Worm (Caenorhabditis elegans) whole organism, L2 larva: Measurements from ENCODE around the gene drap-1.

Experiments used
- R02D3.7 ChIP-seq: fragments of 150-350 bp; optimal IDR thresholded peaks from 2 replicates; lab custom pipeline; 2014; ENCODE audit warnings: missing biosample characterization, missing genetic modification characterization
- ZK546.5 ChIP-seq: sonication (generic microtip); optimal IDR thresholded peaks from 2 replicates; lab custom pipeline; 2017; ENCODE audit warnings: missing biosample characterization, missing genetic modification characterization
- aly-2 ChIP-seq: fragments of 150-350 bp; optimal IDR thresholded peaks from 2 replicates; lab custom pipeline; 2014; ENCODE audit warnings: missing biosample characterization, missing genetic modification characterization
- ama-1 ChIP-seq: fragments of 150-350 bp; optimal IDR thresholded peaks from 2 replicates; lab custom pipeline; 2018; ENCODE audit warnings: inconsistent platforms
- blmp-1 ChIP-seq: sonication (generic microtip); optimal IDR thresholded peaks from 2 replicates; lab custom pipeline; 2017; ENCODE audit warnings: missing genetic modification characterization, mild to moderate bottlenecking, missing compliant biosample characterization, antibody characterized with exemption, moderate library complexity; ENCODE audit not compliant: insufficient read depth
- ceh-16 ChIP-seq: fragments of 150-350 bp; optimal IDR thresholded peaks from 2 replicates; lab custom pipeline; 2014; ENCODE audit warnings: missing biosample characterization, missing genetic modification characterization
- ceh-82 ChIP-seq: fragments of 150-350 bp; optimal IDR thresholded peaks from 2 replicates; lab custom pipeline; 2014; ENCODE audit warnings: missing biosample characterization, missing genetic modification characterization
- crh-2 ChIP-seq: sonication (generic microtip); optimal IDR thresholded peaks from 2 replicates; lab custom pipeline; 2017; ENCODE audit warnings: missing biosample characterization, missing genetic modification characterization
- dmd-4 ChIP-seq: sonication (generic microtip); optimal IDR thresholded peaks from 2 replicates; lab custom pipeline; 2017; ENCODE audit warnings: missing biosample characterization, missing genetic modification characterization
- elt-1 ChIP-seq: fragments of 150-350 bp; optimal IDR thresholded peaks from 2 replicates; lab custom pipeline; 2014; ENCODE audit warnings: missing biosample characterization, missing genetic modification characterization
- elt-3 ChIP-seq: sonication (generic microtip); optimal IDR thresholded peaks from 2 replicates; lab custom pipeline; 2017; ENCODE audit warnings: missing biosample characterization, missing genetic modification characterization
- fos-1 ChIP-seq: fragments of 150-350 bp; optimal IDR thresholded peaks from 2 replicates; lab custom pipeline; 2014; ENCODE audit warnings: missing biosample characterization, missing genetic modification characterization
- gmeb-1 ChIP-seq: fragments of 150-350 bp; optimal IDR thresholded peaks from 2 replicates; lab custom pipeline; 2014; ENCODE audit warnings: missing biosample characterization, missing genetic modification characterization
- lin-11 ChIP-seq: fragments of 150-350 bp; sonication (generic microtip); optimal IDR thresholded peaks from 2 replicates; lab custom pipeline; 2014; ENCODE audit warnings: missing biosample characterization, missing genetic modification characterization, inconsistent platforms, mixed read lengths
- lin-13 ChIP-seq: fragments of 150-350 bp; optimal IDR thresholded peaks from 2 replicates; lab custom pipeline; 2014; ENCODE audit warnings: missing biosample characterization, missing genetic modification reagents, missing genetic modification characterization
- mab-5 ChIP-seq: fragments of 150-350 bp; optimal IDR thresholded peaks from 2 replicates; lab custom pipeline; 2014; ENCODE audit warnings: missing biosample characterization, missing genetic modification characterization
- mbf-1 ChIP-seq: sonication (generic microtip); optimal IDR thresholded peaks from 2 replicates; lab custom pipeline; 2017; ENCODE audit warnings: missing biosample characterization, missing genetic modification characterization
- nhr-11 ChIP-seq: fragments of 150-350 bp; optimal IDR thresholded peaks from 2 replicates; lab custom pipeline; 2014; ENCODE audit warnings: missing biosample characterization, missing genetic modification characterization
- nhr-129 ChIP-seq: fragments of 150-350 bp; optimal IDR thresholded peaks from 2 replicates; lab custom pipeline; 2014; ENCODE audit warnings: missing biosample characterization, missing genetic modification characterization
- nhr-21 ChIP-seq: fragments of 150-350 bp; optimal IDR thresholded peaks from 2 replicates; lab custom pipeline; 2014; ENCODE audit warnings: missing biosample characterization, missing genetic modification characterization
- nhr-23 ChIP-seq: fragments of 150-350 bp; optimal IDR thresholded peaks from 2 replicates; lab custom pipeline; 2014; ENCODE audit warnings: missing biosample characterization, missing genetic modification reagents, missing genetic modification characterization
- nhr-6 ChIP-seq: fragments of 150-350 bp; optimal IDR thresholded peaks from 2 replicates; lab custom pipeline; 2014; ENCODE audit warnings: missing biosample characterization, missing genetic modification characterization
- peb-1 ChIP-seq: fragments of 150-350 bp; optimal IDR thresholded peaks from 2 replicates; lab custom pipeline; 2014; ENCODE audit warnings: missing biosample characterization, missing genetic modification characterization
- sem-4 ChIP-seq: fragments of 150-350 bp; optimal IDR thresholded peaks from 2 replicates; lab custom pipeline; 2014; ENCODE audit warnings: missing biosample characterization, missing genetic modification reagents, missing genetic modification characterization
- skn-1 ChIP-seq: sonication (generic microtip); optimal IDR thresholded peaks from 2 replicates; lab custom pipeline; 2017; ENCODE audit warnings: missing biosample characterization, missing genetic modification characterization
- sma-3 ChIP-seq: sonication (generic microtip); optimal IDR thresholded peaks from 2 replicates; lab custom pipeline; 2016; ENCODE audit warnings: missing genetic modification reagents, missing genetic modification characterization, missing compliant biosample characterization
- sma-9 ChIP-seq, 2 experiments: fragments of 150-350 bp in 1 of 2; sonication (generic microtip) in 1 of 2; optimal IDR thresholded peaks; 2 replicates each; lab custom pipeline; 2014 to 2016; ENCODE audit warnings: missing genetic modification characterization in 2 of 2, mild to moderate bottlenecking in 1 of 2, missing biosample characterization in 1 of 2, missing compliant biosample characterization in 1 of 2, missing genetic modification reagents in 1 of 2, moderate library complexity in 1 of 2
- snpc-4 ChIP-seq: fragments of 150-350 bp; optimal IDR thresholded peaks from 2 replicates; lab custom pipeline; 2014; ENCODE audit warnings: missing biosample characterization, missing genetic modification characterization
- unc-39 ChIP-seq: fragments of 150-350 bp; optimal IDR thresholded peaks from 2 replicates; lab custom pipeline; 2014; ENCODE audit warnings: missing biosample characterization, missing genetic modification characterization
- unc-55 ChIP-seq: fragments of 150-350 bp; sonication (generic microtip); optimal IDR thresholded peaks from 3 replicates; lab custom pipeline; 2014; ENCODE audit warnings: missing biosample characterization, missing genetic modification reagents, missing genetic modification characterization
- unc-62 ChIP-seq: fragments of 150-350 bp; optimal IDR thresholded peaks from 2 replicates; lab custom pipeline; 2014; ENCODE audit warnings: missing biosample characterization, missing genetic modification reagents, missing genetic modification characterization
- zag-1 ChIP-seq: fragments of 150-350 bp; optimal IDR thresholded peaks from 2 replicates; lab custom pipeline; 2014; ENCODE audit warnings: missing biosample characterization, missing genetic modification characterization
- ztf-1 ChIP-seq: fragments of 200-800 bp; sonication (Bioruptor generic); conservative IDR thresholded peaks from 2 replicates; pipeline ENCODE4 v1.3.6; 2022; ENCODE audit warnings: missing genetic modification characterization, missing compliant biosample characterization
- ztf-11 ChIP-seq: sonication (generic microtip); optimal IDR thresholded peaks from 2 replicates; lab custom pipeline; 2017; ENCODE audit warnings: missing biosample characterization, missing genetic modification characterization
- ztf-4 ChIP-seq: fragments of 150-350 bp; optimal IDR thresholded peaks from 2 replicates; lab custom pipeline; 2014; ENCODE audit warnings: missing biosample characterization, missing genetic modification characterization

Gene drap-1

ce11 chrV:9740858-9741257, 11.0 kb downstream of the drap-1 start, which contains the start of gene sta-2 (continued):
- TF ChIP-seq nhr-11, result no peak
- TF ChIP-seq crh-2 (tag; lab: Kevin White, UChicago), result peak; percentile 22
- no peak for TF ChIP-seq lin-11 (tag; lab: Kevin White, UChicago)
- TF ChIP-seq ZK546.5 (tag; lab: Kevin White, UChicago), result no peak
- no peak for TF ChIP-seq elt-1 (tag; lab: Kevin White, UChicago)
- TF ChIP-seq R02D3.7, result no peak
- peak; percentile 72 for TF ChIP-seq sma-3 (GFP tag; lab: Kevin White, UChicago)
- no peak for TF ChIP-seq peb-1 (tag; lab: Kevin White, UChicago)
- TF ChIP-seq ztf-4, result peak; percentile 36

DNA sequence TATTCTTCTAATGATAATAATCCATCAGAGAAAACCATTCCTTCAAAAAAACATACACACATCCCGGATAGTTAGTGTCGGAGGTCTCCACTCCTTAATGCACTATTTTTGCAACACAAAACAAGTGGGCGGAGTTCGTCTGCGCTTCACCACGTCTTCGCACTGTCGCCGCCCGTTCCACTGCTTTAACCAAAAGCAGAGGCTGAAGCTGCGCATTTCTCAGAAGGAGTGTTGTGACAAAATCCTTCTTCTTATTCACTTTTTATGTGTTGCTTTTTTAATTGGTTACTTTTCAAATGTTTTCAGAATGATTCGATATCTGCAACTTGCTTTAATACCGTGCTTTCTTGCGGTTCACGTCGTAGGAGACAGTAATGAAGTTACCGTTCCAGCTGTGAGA, 15.0 kb downstream of the drap-1 start, which contains the start of gene F58E6.13:
Gene F58E6.13 (plus strand): TSS at position 301 of the 400 bp plus-strand sequence.
- TF ChIP-seq nhr-23 (tag; lab: Kevin White, UChicago) (no peak), unc-39 (tag; lab: Kevin White, UChicago) (no peak), mbf-1 (tag; lab: Kevin White, UChicago) (no peak)

ce11 chrV:9750308-9750707, 20.4 kb downstream of the drap-1 start, which contains the start of gene F58E6.4:
TSS of gene F58E6.4 (minus strand) at chrV:9750408.
- no peak for TF ChIP-seq lin-11 (tag; lab: Kevin White, UChicago)
- TF ChIP-seq sma-9 (GFP tag; optimal IDR thresholded peaks at IDR 0.05; lab: Kevin White, UChicago), result no peak
- no peak for TF ChIP-seq sma-9 (tag; optimal IDR thresholded peaks at IDR 0.05; lab: Kevin White, UChicago)
- no peak for TF ChIP-seq blmp-1 (tag; lab: Kevin White, UChicago)
- no peak for TF ChIP-seq ceh-82 (tag; lab: Kevin White, UChicago)
- TF ChIP-seq unc-55 (GFP tag; lab: Kevin White, UChicago), result no peak
- TF ChIP-seq ZK546.5 (tag; lab: Kevin White, UChicago), result no peak
- TF ChIP-seq unc-39 (tag; lab: Kevin White, UChicago), result no peak
- no peak for TF ChIP-seq snpc-4 (tag; lab: Kevin White, UChicago)
- no peak for TF ChIP-seq lin-13 (GFP tag; lab: Kevin White, UChicago)
- TF ChIP-seq zag-1 (tag; lab: Kevin White, UChicago), result no peak
- TF ChIP-seq nhr-11, result no peak
- TF ChIP-seq ztf-1 (GFP tag; lab: Robert Waterston, UW), result no peak
- TF ChIP-seq nhr-6, result no peak
- no peak for TF ChIP-seq gmeb-1 (tag; lab: Kevin White, UChicago)
- no peak for TF ChIP-seq ama-1
- TF ChIP-seq ztf-11 (tag; lab: Kevin White, UChicago), result no peak
- TF ChIP-seq mab-5 (tag; lab: Kevin White, UChicago), result no peak
- TF ChIP-seq fos-1, result no peak
- no peak for TF ChIP-seq R02D3.7
- no peak for TF ChIP-seq elt-3

DNA sequence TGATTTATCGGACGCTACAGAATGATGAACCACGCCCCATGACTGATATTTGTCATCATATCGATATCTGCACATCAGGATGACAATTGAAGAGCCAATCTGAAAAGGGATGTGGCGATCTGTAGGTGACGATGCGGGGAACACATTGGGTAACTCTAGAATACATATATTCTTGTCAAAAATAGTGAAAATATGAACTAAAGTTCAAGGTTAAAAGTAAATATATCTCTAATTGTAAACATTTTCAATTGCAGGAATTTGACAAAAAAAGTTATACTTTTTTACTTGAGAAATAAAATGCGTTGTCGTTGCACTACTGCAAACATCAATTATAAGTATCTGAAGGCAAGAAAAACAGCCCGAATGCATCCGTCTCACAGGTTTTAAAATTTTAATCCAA, 23.0 kb downstream of the drap-1 start, which contains the start of gene F58E6.6:
Gene F58E6.6 (minus strand): TSS at position 101 of the 400 bp plus-strand sequence.
- TF ChIP-seq zag-1 (tag; lab: Kevin White, UChicago) (no peak), nhr-6 (no peak), nhr-21 (tag; lab: Kevin White, UChicago) (no peak), unc-62 (GFP tag; lab: Kevin White, UChicago) (no peak), R02D3.7 (no peak), ztf-4 (no peak), nhr-129 (no peak), crh-2 (tag; lab: Kevin White, UChicago) (no peak), aly-2 (no peak)
- TF ChIP-seq, all 48 proteins: peak for 0

DNA sequence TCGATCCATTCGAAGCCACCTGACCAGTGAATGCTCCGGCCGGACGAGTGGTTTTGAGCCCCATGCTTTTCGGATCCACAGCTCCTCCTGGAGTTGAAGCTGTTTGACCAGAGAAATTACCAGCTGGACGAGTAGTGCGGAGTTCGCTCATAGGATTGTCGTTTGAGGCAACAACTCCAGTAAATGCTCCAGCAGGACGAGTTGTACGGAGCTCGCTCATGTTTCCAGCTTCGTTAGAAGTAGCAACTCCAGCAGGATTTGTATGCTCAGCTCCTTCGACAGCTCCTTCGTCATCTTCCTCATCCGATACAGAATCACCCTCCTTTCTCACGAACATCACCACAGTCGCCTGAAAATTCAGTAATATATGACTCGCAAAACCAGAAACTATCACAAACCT, 23.6 kb downstream of the drap-1 start:
- TF ChIP-seq dmd-4 (tag; lab: Kevin White, UChicago) (no peak), skn-1 (tag; lab: Kevin White, UChicago) (no peak), ZK546.5 (tag; lab: Kevin White, UChicago) (no peak), unc-55 (GFP tag; lab: Kevin White, UChicago) (no peak), blmp-1 (tag; lab: Kevin White, UChicago) (no peak), unc-39 (tag; lab: Kevin White, UChicago) (no peak), peb-1 (tag; lab: Kevin White, UChicago) (no peak), ztf-11 (tag; lab: Kevin White, UChicago) (no peak), lin-13 (GFP tag; lab: Kevin White, UChicago) (no peak), gmeb-1 (tag; lab: Kevin White, UChicago) (no peak), ceh-82 (tag; lab: Kevin White, UChicago) (no peak), lin-11 (tag; lab: Kevin White, UChicago) (no peak), nhr-11 (no peak), snpc-4 (tag; lab: Kevin White, UChicago) (no peak), sem-4 (no peak), mbf-1 (tag; lab: Kevin White, UChicago) (no peak), ceh-16 (tag; lab: Kevin White, UChicago) (no peak), nhr-6 (no peak)
